Worm (Caenorhabditis elegans) whole organism, L2 larva: Measurements from ENCODE around the gene letm-1.

ENCODE experiments used
- C34F6.9 ChIP-seq: fragments of 150-350 bp; optimal IDR thresholded peaks from 2 replicates; lab custom pipeline; 2014; ENCODE audit warnings: missing biosample characterization, missing genetic modification characterization
- F13H6.1 ChIP-seq: sonication (generic microtip); optimal IDR thresholded peaks from 2 replicates; lab custom pipeline; 2016; ENCODE audit warnings: missing genetic modification characterization, missing compliant biosample characterization
- R02D3.7 ChIP-seq: fragments of 150-350 bp; optimal IDR thresholded peaks from 2 replicates; lab custom pipeline; 2014; ENCODE audit warnings: missing biosample characterization, missing genetic modification characterization
- Y55F3AM.14 ChIP-seq: fragments of 200-800 bp; sonication (Bioruptor generic); optimal IDR thresholded peaks from 2 replicates; lab custom pipeline; 2018; ENCODE audit warnings: mild to moderate bottlenecking, missing genetic modification characterization, missing compliant biosample characterization
- aly-2 ChIP-seq: fragments of 150-350 bp; optimal IDR thresholded peaks from 2 replicates; lab custom pipeline; 2014; ENCODE audit warnings: missing biosample characterization, missing genetic modification characterization
- ama-1 ChIP-seq: fragments of 150-350 bp; optimal IDR thresholded peaks from 2 replicates; lab custom pipeline; 2018; ENCODE audit warnings: inconsistent platforms
- ceh-16 ChIP-seq: fragments of 150-350 bp; optimal IDR thresholded peaks from 2 replicates; lab custom pipeline; 2014; ENCODE audit warnings: missing biosample characterization, missing genetic modification characterization
- ceh-82 ChIP-seq: fragments of 150-350 bp; optimal IDR thresholded peaks from 2 replicates; lab custom pipeline; 2014; ENCODE audit warnings: missing biosample characterization, missing genetic modification characterization
- crh-2 ChIP-seq: sonication (generic microtip); optimal IDR thresholded peaks from 2 replicates; lab custom pipeline; 2017; ENCODE audit warnings: missing biosample characterization, missing genetic modification characterization
- dmd-4 ChIP-seq: sonication (generic microtip); optimal IDR thresholded peaks from 2 replicates; lab custom pipeline; 2017; ENCODE audit warnings: missing biosample characterization, missing genetic modification characterization
- egl-27 ChIP-seq: sonication (generic microtip); optimal IDR thresholded peaks from 3 replicates; lab custom pipeline; 2017; ENCODE audit warnings: missing biosample characterization, missing genetic modification reagents, missing genetic modification characterization
- elt-1 ChIP-seq: fragments of 150-350 bp; optimal IDR thresholded peaks from 2 replicates; lab custom pipeline; 2014; ENCODE audit warnings: missing biosample characterization, missing genetic modification characterization
- elt-3 ChIP-seq: sonication (generic microtip); optimal IDR thresholded peaks from 2 replicates; lab custom pipeline; 2017; ENCODE audit warnings: missing biosample characterization, missing genetic modification characterization
- gmeb-1 ChIP-seq: fragments of 150-350 bp; optimal IDR thresholded peaks from 2 replicates; lab custom pipeline; 2014; ENCODE audit warnings: missing biosample characterization, missing genetic modification characterization
- lin-11 ChIP-seq: fragments of 150-350 bp; sonication (generic microtip); optimal IDR thresholded peaks from 2 replicates; lab custom pipeline; 2014; ENCODE audit warnings: missing biosample characterization, missing genetic modification characterization, inconsistent platforms, mixed read lengths
- lin-13 ChIP-seq: fragments of 150-350 bp; optimal IDR thresholded peaks from 2 replicates; lab custom pipeline; 2014; ENCODE audit warnings: missing biosample characterization, missing genetic modification reagents, missing genetic modification characterization
- mbf-1 ChIP-seq: sonication (generic microtip); optimal IDR thresholded peaks from 2 replicates; lab custom pipeline; 2017; ENCODE audit warnings: missing biosample characterization, missing genetic modification characterization
- mdl-1 ChIP-seq, 2 experiments: fragments of 150-350 bp in 1 of 2; sonication (generic microtip) in 1 of 2; optimal IDR thresholded peaks; 2 replicates each; lab custom pipeline; 2017; ENCODE audit warnings: missing biosample characterization in 2 of 2, missing genetic modification characterization in 2 of 2
- nhr-10 ChIP-seq: sonication (generic microtip); optimal IDR thresholded peaks from 2 replicates; lab custom pipeline; 2017; ENCODE audit warnings: missing biosample characterization, missing genetic modification characterization
- nhr-11 ChIP-seq: fragments of 150-350 bp; optimal IDR thresholded peaks from 2 replicates; lab custom pipeline; 2014; ENCODE audit warnings: missing biosample characterization, missing genetic modification characterization
- nhr-129 ChIP-seq: fragments of 150-350 bp; optimal IDR thresholded peaks from 2 replicates; lab custom pipeline; 2014; ENCODE audit warnings: missing biosample characterization, missing genetic modification characterization
- nhr-21 ChIP-seq: fragments of 150-350 bp; optimal IDR thresholded peaks from 2 replicates; lab custom pipeline; 2014; ENCODE audit warnings: missing biosample characterization, missing genetic modification characterization
- nhr-23 ChIP-seq: fragments of 150-350 bp; optimal IDR thresholded peaks from 2 replicates; lab custom pipeline; 2014; ENCODE audit warnings: missing biosample characterization, missing genetic modification reagents, missing genetic modification characterization
- nhr-6 ChIP-seq: fragments of 150-350 bp; optimal IDR thresholded peaks from 2 replicates; lab custom pipeline; 2014; ENCODE audit warnings: missing biosample characterization, missing genetic modification characterization
- nhr-77 ChIP-seq: fragments of 150-350 bp; optimal IDR thresholded peaks from 2 replicates; lab custom pipeline; 2014; ENCODE audit warnings: missing biosample characterization, missing genetic modification characterization
- sem-4 ChIP-seq: fragments of 150-350 bp; optimal IDR thresholded peaks from 2 replicates; lab custom pipeline; 2014; ENCODE audit warnings: missing biosample characterization, missing genetic modification reagents, missing genetic modification characterization
- sma-3 ChIP-seq: sonication (generic microtip); optimal IDR thresholded peaks from 2 replicates; lab custom pipeline; 2016; ENCODE audit warnings: missing genetic modification reagents, missing genetic modification characterization, missing compliant biosample characterization
- snpc-4 ChIP-seq: fragments of 150-350 bp; optimal IDR thresholded peaks from 2 replicates; lab custom pipeline; 2014; ENCODE audit warnings: missing biosample characterization, missing genetic modification characterization
- unc-39 ChIP-seq: fragments of 150-350 bp; optimal IDR thresholded peaks from 2 replicates; lab custom pipeline; 2014; ENCODE audit warnings: missing biosample characterization, missing genetic modification characterization
- unc-55 ChIP-seq: fragments of 150-350 bp; sonication (generic microtip); optimal IDR thresholded peaks from 3 replicates; lab custom pipeline; 2014; ENCODE audit warnings: missing biosample characterization, missing genetic modification reagents, missing genetic modification characterization
- unc-62 ChIP-seq: fragments of 150-350 bp; optimal IDR thresholded peaks from 2 replicates; lab custom pipeline; 2014; ENCODE audit warnings: missing biosample characterization, missing genetic modification reagents, missing genetic modification characterization
- zag-1 ChIP-seq: fragments of 150-350 bp; optimal IDR thresholded peaks from 2 replicates; lab custom pipeline; 2014; ENCODE audit warnings: missing biosample characterization, missing genetic modification characterization
- ztf-1 ChIP-seq: fragments of 200-800 bp; sonication (Bioruptor generic); conservative IDR thresholded peaks from 2 replicates; pipeline ENCODE4 v1.3.6; 2022; ENCODE audit warnings: missing genetic modification characterization, missing compliant biosample characterization
- ztf-11 ChIP-seq: sonication (generic microtip); optimal IDR thresholded peaks from 2 replicates; lab custom pipeline; 2017; ENCODE audit warnings: missing biosample characterization, missing genetic modification characterization
- ztf-4 ChIP-seq: fragments of 150-350 bp; optimal IDR thresholded peaks from 2 replicates; lab custom pipeline; 2014; ENCODE audit warnings: missing biosample characterization, missing genetic modification characterization

The letm-1 gene

DNA sequence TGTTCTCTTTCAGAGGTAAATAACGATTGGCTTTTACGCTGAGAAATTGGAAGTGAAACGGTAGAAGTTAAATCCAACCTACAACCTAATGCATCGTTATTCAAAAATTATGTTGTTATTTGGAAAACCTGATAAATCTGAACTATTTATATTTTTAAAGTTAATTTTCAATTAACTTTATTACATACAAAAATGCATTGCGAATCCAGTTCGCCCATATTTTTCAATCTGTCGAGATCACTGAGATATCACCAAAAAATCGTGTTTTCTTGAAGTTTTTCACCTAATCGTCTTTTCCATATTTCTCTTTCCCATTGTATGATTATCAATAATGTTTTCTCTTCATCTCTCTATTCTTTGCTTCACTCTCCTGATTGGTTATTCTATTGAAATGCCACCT lies 40.4 kb upstream of the letm-1 start, which contains the start of gene F53F4.15:
TSS of gene F53F4.15 (plus strand) at position 301 of the 400 bp plus-strand sequence.
- TF ChIP-seq sma-3 (GFP tag; lab: Kevin White, UChicago), result no peak
- no peak for TF ChIP-seq F13H6.1
- TF ChIP-seq ceh-82 (tag; lab: Kevin White, UChicago), result no peak
- TF ChIP-seq mbf-1, result no peak
- TF ChIP-seq Y55F3AM.14, result no peak
- no peak for TF ChIP-seq nhr-23 (tag; lab: Kevin White, UChicago)
- no peak for TF ChIP-seq nhr-6
- no peak for TF ChIP-seq nhr-21 (tag; lab: Kevin White, UChicago)
- TF ChIP-seq sem-4 (tag; lab: Kevin White, UChicago), result no peak
- no peak for TF ChIP-seq zag-1
- TF ChIP-seq lin-13, result no peak

DNA sequence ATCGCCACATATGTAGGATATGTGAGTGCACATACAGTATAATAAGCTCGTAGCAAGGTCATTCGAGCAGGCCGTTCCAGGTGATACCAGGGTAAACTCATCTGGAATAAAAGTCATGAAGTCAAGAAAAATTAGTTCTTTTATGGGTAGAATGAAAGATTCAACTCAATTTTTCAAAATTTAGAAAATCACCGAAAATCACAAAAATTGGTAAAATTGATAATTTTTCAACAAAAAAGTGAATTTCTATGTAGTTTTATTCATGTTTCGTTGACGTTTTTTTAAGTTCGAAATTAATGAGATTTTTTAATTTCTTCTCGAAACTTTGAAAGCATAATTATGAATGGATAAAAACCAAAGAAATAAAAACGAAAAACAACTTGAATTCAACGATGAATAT lies 39.3 kb upstream of the letm-1 start, which contains the start of gene F53F4.16:
TSS of gene F53F4.16 (minus strand) at position 101 of the 400 bp plus-strand sequence.
- TF ChIP-seq C34F6.9 (tag; lab: Kevin White, UChicago) (no peak), crh-2 (tag; lab: Kevin White, UChicago) (no peak), snpc-4 (tag; lab: Kevin White, UChicago) (no peak)
- TF ChIP-seq, all 48 proteins: peak for 0

DNA sequence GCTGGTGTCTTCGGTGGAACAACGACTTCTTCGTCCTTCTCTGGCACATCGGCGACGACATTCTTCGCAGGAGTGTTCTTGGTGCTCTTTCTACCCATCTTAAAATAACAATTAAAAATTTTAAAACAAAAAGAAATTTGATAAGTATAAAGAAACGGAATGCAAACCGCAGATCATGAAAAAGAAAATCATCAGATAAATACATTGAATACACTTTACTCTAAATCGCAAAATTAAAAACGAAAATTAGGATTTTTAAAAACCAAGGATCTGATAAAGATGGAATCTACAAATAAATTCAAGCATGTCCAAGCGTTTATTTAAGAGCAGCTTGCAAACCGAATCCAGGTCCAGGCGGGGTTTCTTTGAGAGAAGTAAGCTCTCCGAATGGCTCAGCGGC lies 36.6 kb upstream of the letm-1 start, which contains the start of gene F53F4.11:
TSS of gene F53F4.11 (minus strand) at position 101 of the 400 bp plus-strand sequence.
- TF ChIP-seq ama-1 (lab: Kevin White, UChicago) (no peak), nhr-6 (no peak), sma-3 (GFP tag; lab: Kevin White, UChicago) (no peak), ztf-11 (no peak), nhr-10 (tag; lab: Kevin White, UChicago) (no peak), mbf-1 (no peak), dmd-4 (tag; lab: Kevin White, UChicago) (no peak), unc-39 (tag; lab: Kevin White, UChicago) (no peak), lin-13 (no peak), ztf-4 (tag; lab: Kevin White, UChicago) (no peak), crh-2 (tag; lab: Kevin White, UChicago) (no peak), nhr-129 (tag; lab: Kevin White, UChicago) (no peak), nhr-21 (tag; lab: Kevin White, UChicago) (no peak), elt-1 (tag; lab: Kevin White, UChicago) (no peak)

DNA sequence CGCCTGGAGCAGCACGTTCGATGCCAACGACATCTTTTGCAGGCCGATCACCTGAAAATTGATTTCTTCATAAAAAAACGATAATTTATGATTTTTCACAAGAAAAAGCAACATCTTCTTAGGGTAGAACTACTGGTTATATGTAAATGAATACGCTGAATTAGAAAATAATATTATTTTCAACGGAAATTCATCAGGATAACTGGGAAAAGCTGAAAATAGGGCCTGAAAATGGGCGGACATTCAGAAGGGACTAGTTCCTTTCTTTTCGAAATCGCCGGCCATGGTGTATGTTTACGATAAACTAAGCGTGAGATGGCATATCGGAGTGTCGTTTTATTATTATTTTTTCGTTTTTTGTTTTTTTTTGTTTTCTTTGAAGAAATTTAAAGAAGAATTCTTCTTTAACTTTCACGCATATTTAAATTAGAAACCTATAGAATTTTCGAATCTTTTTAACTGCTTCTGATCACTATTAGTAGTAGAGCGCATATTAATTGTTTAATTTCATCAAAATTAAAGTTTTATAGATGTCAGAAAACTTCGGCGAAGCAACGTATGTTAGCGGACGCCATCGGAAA lies 35.5 kb upstream of the letm-1 start, which contains the start of the genes nduv-2 and F53F4.12:
TSS of gene nduv-2 (minus strand) at position 51 of the 581 bp plus-strand sequence.
TSS of gene F53F4.12 (plus strand) at position 531 of the 581 bp plus-strand sequence.
- peak; percentile 10 for TF ChIP-seq lin-11 (tag; lab: Kevin White, UChicago)
- peak; percentile 23 for TF ChIP-seq R02D3.7 (tag; lab: Kevin White, UChicago)
- peak; percentile 70 for TF ChIP-seq unc-55 (GFP tag; lab: Kevin White, UChicago)
- no peak for TF ChIP-seq aly-2 (tag; lab: Kevin White, UChicago)
- peak; percentile 33 for TF ChIP-seq nhr-129 (tag; lab: Kevin White, UChicago)
- TF ChIP-seq dmd-4 (tag; lab: Kevin White, UChicago), result no peak
- TF ChIP-seq C34F6.9 (tag; lab: Kevin White, UChicago), result peak; percentile 42
- TF ChIP-seq, all 48 proteins: peak for 5

DNA sequence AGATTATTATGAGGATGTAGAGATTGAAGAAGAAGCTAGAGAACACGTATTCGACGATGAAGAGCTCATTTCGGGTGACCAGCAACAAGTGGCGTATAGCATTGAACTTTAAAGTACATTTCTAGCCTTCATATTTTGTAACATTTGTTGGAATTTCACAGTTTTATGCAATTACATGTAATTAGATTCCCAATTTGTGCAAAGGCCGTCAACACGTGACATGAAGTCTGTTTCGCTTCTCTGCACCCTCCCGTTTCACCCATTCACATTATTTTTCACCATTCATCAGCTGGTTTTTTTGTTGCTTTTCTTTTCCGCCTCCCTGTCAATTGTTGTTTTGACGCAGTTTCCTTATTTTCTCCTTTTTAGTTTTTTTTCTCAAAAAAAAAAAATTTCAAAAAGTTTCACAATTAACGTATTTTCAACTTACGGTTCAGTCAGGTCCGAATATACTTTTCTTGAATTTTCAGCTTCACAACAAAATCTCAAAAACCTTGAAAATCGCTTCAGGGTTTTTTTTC lies 33.9 kb upstream of the letm-1 start, which contains the start of gene sde-2:
TSS of gene sde-2 (plus strand) at position 471 of the 521 bp plus-strand sequence.
- TF ChIP-seq nhr-11 (tag; lab: Kevin White, UChicago), result no peak
- peak; percentile 72 for TF ChIP-seq C34F6.9 (tag; lab: Kevin White, UChicago)
- peak; percentile 52 for TF ChIP-seq nhr-129 (tag; lab: Kevin White, UChicago)
- TF ChIP-seq zag-1, result no peak
- peak; percentile 8 for TF ChIP-seq unc-55 (GFP tag; lab: Kevin White, UChicago)

DNA sequence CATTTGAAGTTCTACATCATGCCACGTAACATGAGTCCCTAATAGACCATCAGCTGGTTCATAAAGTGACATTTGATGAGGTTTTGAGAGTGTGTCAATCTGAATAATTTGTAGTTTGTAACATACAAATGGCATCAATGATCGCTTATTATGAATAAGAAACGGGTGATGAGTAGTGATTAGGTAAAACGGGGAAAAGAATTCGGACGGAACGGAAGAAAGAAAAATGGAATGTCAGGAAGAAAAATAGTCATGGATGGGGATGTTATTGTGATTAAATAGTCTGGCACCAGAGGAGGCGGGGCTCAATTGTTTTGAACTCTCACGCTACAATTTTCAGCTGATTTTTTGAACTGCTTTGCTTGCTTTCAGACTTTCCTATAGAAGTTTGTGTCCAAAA lies 26.9 kb upstream of the letm-1 start, which contains the start of gene H37A05.2:
TSS of gene H37A05.2 (minus strand) at position 101 of the 400 bp plus-strand sequence.
- TF ChIP-seq F13H6.1 (no peak), egl-27 (tag; lab: Kevin White, UChicago) (no peak), gmeb-1 (tag; lab: Kevin White, UChicago) (no peak), zag-1 (no peak), ama-1 (lab: Kevin White, UChicago) (no peak), nhr-77 (no peak), nhr-129 (tag; lab: Kevin White, UChicago) (no peak), elt-3 (tag; lab: Kevin White, UChicago) (no peak), mdl-1 (tag; optimal IDR thresholded peaks at IDR 0.05; lab: Kevin White, UChicago) (no peak), crh-2 (tag; lab: Kevin White, UChicago) (no peak), unc-39 (tag; lab: Kevin White, UChicago) (no peak), dmd-4 (tag; lab: Kevin White, UChicago) (no peak), ztf-1 (GFP tag; lab: Robert Waterston, UW) (no peak), nhr-23 (tag; lab: Kevin White, UChicago) (no peak), lin-13 (no peak), nhr-10 (tag; lab: Kevin White, UChicago) (no peak), unc-62 (no peak), ceh-16 (tag; lab: Kevin White, UChicago) (no peak)
- TF ChIP-seq, all 48 proteins: peak for 0
